Worm (Caenorhabditis elegans): ENCODE results near the gene JC8.7.

- TF ChIP-seq rec-8 (tag; optimal IDR thresholded peaks at IDR 0.05) (no peak), nfya-1 (tag; optimal IDR thresholded peaks at IDR 0.05; ENCODE audit: borderline replicate concordance, insufficient read depth) (no peak), K12H6.12 (tag; optimal IDR thresholded peaks at IDR 0.05) (no peak)
Observed at ce11 chrIV:13255886-13256285, 8.8 kb downstream of the JC8.7 start, which contains the start of gene bus-12.
